Worm (Caenorhabditis elegans) whole organism, midembryonic: ENCODE measurements around the gene nlp-47.
A peak's percentile ranks its signal among the peaks of the same experiment; 100 is the strongest.

Experiments used
- T22C8.4 ChIP-seq: fragments of 200-800 bp; sonication (Bioruptor generic); IDR thresholded peaks from 2 replicates; pipeline ENCODE4 v1.3.6; 2022; ENCODE audit warnings: missing genetic modification characterization, missing compliant biosample characterization
- cog-1 ChIP-seq: sonication (generic microtip); optimal IDR thresholded peaks from 2 replicates; lab custom pipeline; 2016; ENCODE audit warnings: missing genetic modification characterization, missing compliant biosample characterization
- flt-1 ChIP-seq: fragments of 200-800 bp; sonication (Bioruptor generic); IDR thresholded peaks from 2 replicates; pipeline ENCODE4 v1.3.6; 2022; ENCODE audit warnings: missing genetic modification characterization, missing compliant biosample characterization
- klf-2 ChIP-seq: fragments of 200-800 bp; sonication (Bioruptor generic); conservative IDR thresholded peaks from 2 replicates; pipeline ENCODE4 v1.3.6; 2022; ENCODE audit warnings: missing genetic modification reagents, missing genetic modification characterization, missing compliant biosample characterization
- med-1 ChIP-seq: sonication (generic microtip); optimal IDR thresholded peaks from 2 replicates; lab custom pipeline; 2017; ENCODE audit warnings: missing genetic modification characterization, mild to moderate bottlenecking, missing compliant biosample characterization, antibody characterized with exemption, missing genetic modification reagents; ENCODE audit not compliant: insufficient read depth
- ref-1 ChIP-seq: fragments of 200-800 bp; sonication (Bioruptor generic); conservative IDR thresholded peaks from 2 replicates; pipeline ENCODE4 v1.3.6; 2022; ENCODE audit warnings: missing genetic modification reagents, missing genetic modification characterization, missing compliant biosample characterization
- tab-1 ChIP-seq: fragments of 200-800 bp; sonication (Bioruptor generic); IDR thresholded peaks from 2 replicates; pipeline ENCODE4 v1.3.6; 2022; ENCODE audit warnings: missing genetic modification characterization, missing compliant biosample characterization
- ztf-23 ChIP-seq: fragments of 200-800 bp; sonication (Bioruptor generic); IDR thresholded peaks from 2 replicates; pipeline ENCODE4 v1.3.6; 2022; ENCODE audit warnings: missing genetic modification reagents, missing genetic modification characterization, missing compliant biosample characterization
- ztf-29 ChIP-seq: fragments of 200-800 bp; sonication (Bioruptor generic); IDR thresholded peaks from 2 replicates; pipeline ENCODE4 v1.3.6; 2022; ENCODE audit warnings: missing genetic modification reagents, missing genetic modification characterization, missing compliant biosample characterization

Gene nlp-47

DNA sequence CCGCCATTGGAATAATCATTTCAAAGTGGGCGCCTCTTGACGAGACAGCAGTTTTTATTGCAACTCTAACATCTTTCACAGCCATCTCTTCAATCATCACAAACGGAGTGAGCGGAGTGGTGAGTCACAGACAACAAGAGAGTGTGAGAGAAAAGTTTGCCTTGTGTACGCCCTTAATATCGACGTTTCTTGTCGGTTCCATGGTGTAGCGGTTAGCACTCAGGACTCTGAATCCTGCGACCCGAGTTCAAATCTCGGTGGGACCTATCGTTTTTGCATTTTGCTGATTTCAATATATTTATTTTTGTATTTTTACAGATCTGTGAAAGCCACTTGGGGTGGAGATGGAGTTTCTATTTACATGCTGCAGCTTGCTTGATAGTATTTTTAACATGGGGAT lies 43.9 kb downstream of the nlp-47 start:
- TF ChIP-seq ztf-29 (GFP tag; lab: Robert Waterston, UW) (0 out of 2 replicates have a peak, but pooled peaks have one; percentile 50), T22C8.4 (GFP tag; lab: Robert Waterston, UW) (no peak), klf-2 (GFP tag; lab: Robert Waterston, UW) (no peak; the same call in none of the 2 replicates), ref-1 (GFP tag; lab: Robert Waterston, UW) (no peak), tab-1 (GFP tag; lab: Robert Waterston, UW) (no peak), flt-1 (GFP tag; lab: Robert Waterston, UW) (no peak; the same call in 1 of the 2 replicates), cog-1 (tag; lab: Kevin White, UChicago) (no peak), med-1 (GFP tag; lab: Kevin White, UChicago) (no peak), ztf-23 (peak; percentile 85)

DNA sequence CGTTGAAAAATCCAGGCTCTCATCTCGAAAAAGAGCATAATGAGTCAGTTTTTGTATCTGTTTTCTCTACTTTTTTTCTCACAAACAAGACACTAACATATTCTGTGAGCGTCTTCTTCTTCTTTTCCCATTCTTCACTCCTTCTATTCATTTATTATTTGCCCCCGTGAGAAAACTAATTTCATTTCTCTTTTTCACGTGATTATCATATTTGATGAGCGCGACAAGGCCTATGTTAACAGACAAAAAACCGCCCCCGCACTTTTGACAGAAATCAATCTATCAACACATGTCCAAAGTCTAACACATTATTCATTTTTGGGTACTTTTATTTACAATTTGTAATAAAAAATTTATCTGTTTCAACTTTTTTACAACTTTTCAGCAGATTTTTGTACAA lies 47.0 kb downstream of the nlp-47 start:
- TF ChIP-seq ztf-23 (no peak), tab-1 (GFP tag; lab: Robert Waterston, UW) (no peak), ztf-29 (GFP tag; lab: Robert Waterston, UW) (no peak), T22C8.4 (GFP tag; lab: Robert Waterston, UW) (no peak), med-1 (GFP tag; lab: Kevin White, UChicago) (no peak), ref-1 (GFP tag; lab: Robert Waterston, UW) (no peak), klf-2 (GFP tag; lab: Robert Waterston, UW) (no peak), cog-1 (tag; lab: Kevin White, UChicago) (no peak), flt-1 (GFP tag; lab: Robert Waterston, UW) (no peak)

DNA sequence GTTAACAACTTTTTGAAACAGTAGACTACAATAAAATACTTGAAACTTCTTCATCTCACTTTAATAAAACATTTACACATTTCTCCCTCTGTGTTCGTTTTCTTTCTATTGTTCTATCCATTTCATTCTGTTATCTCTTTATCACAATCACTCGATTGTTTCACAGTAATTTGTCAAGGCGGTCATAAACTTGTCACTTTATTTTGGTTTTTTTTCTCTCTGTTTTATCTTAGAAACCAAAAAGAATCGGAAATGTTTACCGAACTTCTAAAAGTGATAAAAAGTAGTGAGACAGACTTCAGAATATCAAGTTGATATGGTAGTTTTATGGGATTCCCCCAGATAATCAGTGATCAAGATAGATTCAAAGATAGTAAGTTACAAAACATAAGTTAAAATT lies 48.6 kb downstream of the nlp-47 start, which contains the start of gene Y4C6B.2:
Y4C6B.2 (plus strand) TSS at position 320 of the 400 bp plus-strand sequence.
- TF ChIP-seq klf-2 (GFP tag; lab: Robert Waterston, UW) (no peak), med-1 (GFP tag; lab: Kevin White, UChicago) (no peak), ztf-29 (GFP tag; lab: Robert Waterston, UW) (no peak), cog-1 (tag; lab: Kevin White, UChicago) (no peak), ztf-23 (no peak), flt-1 (GFP tag; lab: Robert Waterston, UW) (no peak), T22C8.4 (GFP tag; lab: Robert Waterston, UW) (no peak), ref-1 (GFP tag; lab: Robert Waterston, UW) (no peak), tab-1 (GFP tag; lab: Robert Waterston, UW) (no peak)
